Fruit fly (Drosophila melanogaster) whole organism, wandering third instar larva: ENCODE results near the gene CG15333.

Experiments used
- Abd-B ChIP-seq: fragments of >200 bp; optimal IDR thresholded peaks from 2 replicates; lab custom pipeline; 2017; ENCODE audit warnings: missing biosample characterization, missing genetic modification characterization
- CG32264 ChIP-seq: fragments of 200-800 bp; sonication (Bioruptor generic); optimal IDR thresholded peaks from 2 replicates; lab custom pipeline; 2016; ENCODE audit warnings: missing biosample characterization, missing genetic modification characterization
- CG9705 ChIP-seq: fragments of 200-800 bp; sonication (Bioruptor generic); optimal IDR thresholded peaks from 2 replicates; lab custom pipeline; 2018; ENCODE audit warnings: missing biosample characterization, mild to moderate bottlenecking, missing genetic modification characterization
- CrebA ChIP-seq: fragments of 200-800 bp; sonication (Bioruptor generic); optimal IDR thresholded peaks from 2 replicates; lab custom pipeline; 2016; ENCODE audit warnings: missing biosample characterization, mild to moderate bottlenecking, missing genetic modification characterization, borderline replicate concordance
- Dfd ChIP-seq: fragments of >200 bp; optimal IDR thresholded peaks from 2 replicates; lab custom pipeline; 2017; ENCODE audit warnings: missing biosample characterization, missing genetic modification characterization
- Dif ChIP-seq: fragments of 200-275, 200-300 bp; sonication (Bioruptor generic); optimal IDR thresholded peaks from 2 replicates; lab custom pipeline; 2018; ENCODE audit warnings: missing biosample characterization, missing genetic modification characterization; ENCODE audit not compliant: partially characterized antibody
- GATAd ChIP-seq: sonication (Bioruptor generic); optimal IDR thresholded peaks from 2 replicates; lab custom pipeline; 2016; ENCODE audit warnings: missing biosample characterization, missing genetic modification characterization
- HLH106 ChIP-seq: fragments of 200-800 bp; optimal IDR thresholded peaks from 3 replicates; lab custom pipeline; 2019; ENCODE audit warnings: missing biosample characterization, mild to moderate bottlenecking, missing genetic modification characterization, moderate library complexity
- Hnf4 ChIP-seq: fragments of 200-800 bp; sonication (Bioruptor generic); optimal IDR thresholded peaks from 2 replicates; lab custom pipeline; 2016; ENCODE audit warnings: missing biosample characterization, mild to moderate bottlenecking, missing genetic modification characterization
- Hr78 ChIP-seq: fragments of >200 bp; optimal IDR thresholded peaks from 2 replicates; lab custom pipeline; 2017; ENCODE audit warnings: missing biosample characterization, missing genetic modification characterization
- Hr83 ChIP-seq: fragments of 200-300 bp; sonication (Bioruptor generic); optimal IDR thresholded peaks from 2 replicates; lab custom pipeline; 2016; ENCODE audit warnings: missing biosample characterization, mild to moderate bottlenecking, missing genetic modification characterization, moderate library complexity; ENCODE audit not compliant: poor library complexity, severe bottlenecking
- Jra ChIP-seq: sonication (Bioruptor generic); optimal IDR thresholded peaks from 2 replicates; lab custom pipeline; 2016; ENCODE audit warnings: missing biosample characterization, missing genetic modification characterization
- Mio ChIP-seq: sonication (Bioruptor generic); optimal IDR thresholded peaks from 2 replicates; lab custom pipeline; 2016; ENCODE audit warnings: missing biosample characterization, missing genetic modification characterization
- Myc ChIP-seq: fragments of >200 bp; optimal IDR thresholded peaks from 2 replicates; lab custom pipeline; 2017
- N ChIP-seq: fragments of >200 bp; optimal IDR thresholded peaks from 2 replicates; lab custom pipeline; 2018; ENCODE audit warnings: missing biosample characterization, missing external identifiers, missing genetic modification characterization
- OdsH ChIP-seq: fragments of 200-800 bp; sonication (Bioruptor generic); optimal IDR thresholded peaks from 2 replicates; lab custom pipeline; 2016; ENCODE audit warnings: missing biosample characterization, mild to moderate bottlenecking, missing genetic modification characterization
- Rel ChIP-seq, 2 experiments: fragments of 200-800 bp; sonication (Bioruptor generic) in 1 of 2; optimal IDR thresholded peaks; 2 replicates in 1 of 2; 3 replicates in 1 of 2; lab custom pipeline; 2016 to 2019; ENCODE audit warnings: mild to moderate bottlenecking in 2 of 2, missing biosample characterization in 2 of 2, missing genetic modification characterization in 2 of 2, moderate library complexity in 1 of 2
- Sp1 ChIP-seq: fragments of 200-800 bp; sonication (Bioruptor generic); optimal IDR thresholded peaks from 3 replicates; lab custom pipeline; 2019; ENCODE audit warnings: missing biosample characterization, mild to moderate bottlenecking, missing genetic modification characterization, moderate library complexity
- Vsx2 ChIP-seq: fragments of 200-300, 225-300 bp; sonication (Bioruptor generic); optimal IDR thresholded peaks from 2 replicates; lab custom pipeline; 2018; ENCODE audit warnings: missing biosample characterization, missing genetic modification characterization; ENCODE audit not compliant: partially characterized antibody
- br ChIP-seq: fragments of 200-800 bp; sonication (Bioruptor generic); optimal IDR thresholded peaks from 2 replicates; lab custom pipeline; 2016; ENCODE audit warnings: missing biosample characterization, missing genetic modification characterization
- brk ChIP-seq: fragments of 200-800 bp; sonication (Bioruptor generic); optimal IDR thresholded peaks from 2 replicates; lab custom pipeline; 2016; ENCODE audit warnings: missing biosample characterization, mild to moderate bottlenecking, missing genetic modification characterization
- dl ChIP-seq, 2 experiments: fragments of 175-275, 200-275 bp in 1 of 2; fragments of 200-275 bp in 1 of 2; sonication (Bioruptor generic); optimal IDR thresholded peaks; lab custom pipeline; 2018; ENCODE audit warnings: mild to moderate bottlenecking in 2 of 2, missing biosample characterization in 2 of 2, missing genetic modification characterization in 2 of 2, moderate library complexity in 2 of 2; ENCODE audit not compliant: partially characterized antibody in 2 of 2, insufficient read depth in 1 of 2
- dmrt93B ChIP-seq: fragments of 200-800 bp; sonication (Bioruptor generic); optimal IDR thresholded peaks from 2 replicates; lab custom pipeline; 2018; ENCODE audit warnings: missing biosample characterization, mild to moderate bottlenecking, missing genetic modification characterization
- dsf ChIP-seq: sonication (Bioruptor generic); optimal IDR thresholded peaks from 2 replicates; lab custom pipeline; 2016; ENCODE audit warnings: missing biosample characterization, missing genetic modification characterization, borderline replicate concordance
- ey ChIP-seq: fragments of 200-800 bp; sonication (Bioruptor generic); optimal IDR thresholded peaks from 2 replicates; lab custom pipeline; 2016; ENCODE audit warnings: missing biosample characterization, missing genetic modification characterization
- foxo ChIP-seq, 2 experiments: fragments of 200-800 bp; sonication (Bioruptor generic); optimal IDR thresholded peaks; 2 replicates in 1 of 2; 3 replicates in 1 of 2; lab custom pipeline; 2016 to 2017; ENCODE audit warnings: missing biosample characterization in 2 of 2, missing genetic modification characterization in 2 of 2
- fru ChIP-seq: fragments of 200-800 bp; sonication (Bioruptor generic); optimal IDR thresholded peaks from 3 replicates; lab custom pipeline; 2016; ENCODE audit warnings: missing biosample characterization, mild to moderate bottlenecking, missing genetic modification characterization
- h ChIP-seq: fragments of 200-800 bp; sonication (Bioruptor generic); optimal IDR thresholded peaks from 3 replicates; lab custom pipeline; 2016; ENCODE audit warnings: missing biosample characterization, mild to moderate bottlenecking, missing genetic modification characterization
- jim ChIP-seq: fragments of 175-275, 200-325 bp; sonication (Bioruptor generic); optimal IDR thresholded peaks from 2 replicates; lab custom pipeline; 2016; ENCODE audit warnings: missing biosample characterization, mild to moderate bottlenecking, missing genetic modification characterization
- lola ChIP-seq: fragments of >200 bp; optimal IDR thresholded peaks from 2 replicates; lab custom pipeline; 2017; ENCODE audit warnings: missing biosample characterization, missing genetic modification characterization
- pan ChIP-seq: fragments of >200 bp; optimal IDR thresholded peaks from 2 replicates; lab custom pipeline; 2017
- psq ChIP-seq: fragments of 200-800 bp; sonication (Bioruptor generic); optimal IDR thresholded peaks from 3 replicates; lab custom pipeline; 2017; ENCODE audit warnings: missing biosample characterization, mild to moderate bottlenecking, missing genetic modification characterization, moderate library complexity
- rgr ChIP-seq: fragments of 200-800 bp; sonication (Bioruptor generic); optimal IDR thresholded peaks from 3 replicates; lab custom pipeline; 2016; ENCODE audit warnings: missing biosample characterization, mild to moderate bottlenecking, missing genetic modification characterization
- sage ChIP-seq: fragments of 200-800 bp; sonication (Bioruptor generic); optimal IDR thresholded peaks from 2 replicates; lab custom pipeline; 2016; ENCODE audit warnings: missing biosample characterization, mild to moderate bottlenecking, missing genetic modification characterization
- sv ChIP-seq: fragments of 200-800 bp; sonication (Bioruptor generic); optimal IDR thresholded peaks from 3 replicates; lab custom pipeline; 2016; ENCODE audit warnings: missing biosample characterization, missing genetic modification characterization
- tai ChIP-seq: sonication (Bioruptor generic); optimal IDR thresholded peaks from 2 replicates; lab custom pipeline; 2016; ENCODE audit warnings: missing biosample characterization, missing genetic modification characterization
- usp ChIP-seq: fragments of >200 bp; optimal IDR thresholded peaks from 2 replicates; lab custom pipeline; 2017; ENCODE audit warnings: missing biosample characterization, missing genetic modification characterization
- woc ChIP-seq: sonication (Bioruptor generic); optimal IDR thresholded peaks from 2 replicates; lab custom pipeline; 2016; ENCODE audit warnings: missing biosample characterization, mild to moderate bottlenecking, missing genetic modification characterization

CG15333 gene

dm6 chrX:8057837-8058445, 36.8 kb upstream of the CG15333 start:
- TF ChIP-seq brk (GFP tag; lab: Kevin White, UChicago) (no peak), Hr83 (GFP tag; lab: Kevin White, UChicago) (peak; percentile 43), h (no peak), Vsx2 (GFP tag; lab: Kevin White, UChicago) (peak; percentile 74), dl (GFP tag; optimal IDR thresholded peaks at IDR 0.05; lab: Kevin White, UChicago; ENCODE audit: insufficient read depth in 1 of 2, partially characterized antibody in 2 of 2) (peak; percentile 95 to 96), HLH106 (tag; lab: Kevin White, UChicago) (no peak), usp (GFP tag; lab: Kevin White, UChicago) (no peak), CrebA (GFP tag; lab: Kevin White, UChicago) (no peak), Dif (GFP tag; lab: Kevin White, UChicago) (peak; percentile 92)

DNA sequence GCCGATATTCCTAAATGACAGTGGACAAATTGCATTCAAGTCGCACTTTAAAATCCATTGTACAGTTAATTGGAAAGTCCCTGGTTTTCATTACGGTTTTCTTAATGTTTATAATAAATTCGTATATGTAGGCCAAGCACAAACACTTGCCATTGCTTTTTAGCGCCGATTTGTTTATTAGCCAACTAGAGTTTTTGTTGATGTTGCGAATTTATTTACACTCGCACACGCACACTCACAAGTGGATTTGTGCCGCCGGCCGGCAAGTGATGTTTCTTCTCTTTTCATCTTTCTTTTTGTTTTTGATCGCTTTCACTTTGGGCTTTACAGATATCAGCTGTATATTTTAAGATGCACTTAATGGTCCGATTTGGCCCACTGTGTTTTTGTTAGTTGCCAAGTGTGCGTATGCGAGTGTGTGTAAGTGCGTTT, 36.2 kb upstream of the CG15333 start:
- TF ChIP-seq usp (GFP tag; lab: Kevin White, UChicago) (no peak), dl (GFP tag; optimal IDR thresholded peaks at IDR 0.05; lab: Kevin White, UChicago; ENCODE audit: insufficient read depth in 1 of 2, partially characterized antibody in 2 of 2) (no peak), sv (GFP tag; lab: Kevin White, UChicago) (peak; percentile 72), Mio (GFP tag; lab: Kevin White, UChicago) (no peak), Dfd (GFP tag; lab: Kevin White, UChicago) (no peak), dmrt93B (GFP tag; lab: Kevin White, UChicago) (peak; percentile 61), h (peak; percentile 59), HLH106 (tag; lab: Kevin White, UChicago) (peak; percentile 74), tai (GFP tag; lab: Kevin White, UChicago) (no peak), CrebA (GFP tag; lab: Kevin White, UChicago) (no peak), ey (GFP tag; lab: Kevin White, UChicago) (peak; percentile 74), jim (no peak), Hr83 (GFP tag; lab: Kevin White, UChicago) (no peak), CG9705 (GFP tag; lab: Kevin White, UChicago) (peak; percentile 62), Hr78 (GFP tag; lab: Kevin White, UChicago) (no peak), Hnf4 (no peak), Myc (no peak), N (no peak), Jra (no peak), GATAd (GFP tag; lab: Kevin White, UChicago) (no peak), CG32264 (GFP tag; lab: Kevin White, UChicago) (no peak), psq (GFP tag; lab: Kevin White, UChicago) (peak; percentile 52), Rel (GFP tag; optimal IDR thresholded peaks at IDR 0.05; lab: Kevin White, UChicago) (no peak), Rel (tag; optimal IDR thresholded peaks at IDR 0.05; lab: Kevin White, UChicago) (no peak), Sp1 (GFP tag; lab: Kevin White, UChicago) (peak; percentile 74), fru (GFP tag; lab: Kevin White, UChicago) (peak; percentile 63), OdsH (GFP tag; lab: Kevin White, UChicago) (peak; percentile 37), sage (GFP tag; lab: Kevin White, UChicago) (no peak), brk (GFP tag; lab: Kevin White, UChicago) (no peak), Abd-B (GFP tag; lab: Kevin White, UChicago) (no peak), br (peak; percentile 69), dsf (GFP tag; lab: Kevin White, UChicago) (no peak), pan (lab: Kevin White, UChicago) (no peak), rgr (GFP tag; lab: Kevin White, UChicago) (peak; percentile 53), lola (GFP tag; lab: Kevin White, UChicago) (no peak), woc (GFP tag; lab: Kevin White, UChicago) (peak; percentile 72), Vsx2 (GFP tag; lab: Kevin White, UChicago) (no peak), foxo (GFP tag; optimal IDR thresholded peaks at IDR 0.05; lab: Kevin White, UChicago) (peak in 1 of 2 experiments; percentile 71), Dif (GFP tag; lab: Kevin White, UChicago) (no peak)
